Worm (Caenorhabditis elegans) whole organism, L1 larva: ENCODE results near the gene enu-3.1.

ENCODE experiments used
- C04F5.9 ChIP-seq: sonication (generic microtip); optimal IDR thresholded peaks from 2 replicates; lab custom pipeline; 2016; ENCODE audit warnings: missing genetic modification characterization, missing compliant biosample characterization
- C16A3.4 ChIP-seq: fragments of 150-350 bp; optimal IDR thresholded peaks from 2 replicates; lab custom pipeline; 2014; ENCODE audit warnings: missing biosample characterization, missing genetic modification characterization
- C34B4.2 ChIP-seq: sonication (generic microtip); optimal IDR thresholded peaks from 2 replicates; lab custom pipeline; 2017; ENCODE audit warnings: mild to moderate bottlenecking, missing genetic modification characterization, missing compliant biosample characterization
- F16B12.6 ChIP-seq: fragments of 150-350 bp; optimal IDR thresholded peaks from 2 replicates; lab custom pipeline; 2014; ENCODE audit warnings: missing biosample characterization, missing genetic modification characterization
- alr-1 ChIP-seq: fragments of 200-800 bp; sonication (Bioruptor generic); optimal IDR thresholded peaks from 2 replicates; lab custom pipeline; 2018; ENCODE audit warnings: borderline replicate concordance, mild to moderate bottlenecking, missing genetic modification characterization, missing compliant biosample characterization
- ama-1 ChIP-seq: fragments of 150-350 bp; optimal IDR thresholded peaks from 2 replicates; lab custom pipeline; 2014
- blmp-1 ChIP-seq: fragments of 150-350 bp; optimal IDR thresholded peaks from 2 replicates; lab custom pipeline; 2014; ENCODE audit warnings: missing biosample characterization, missing genetic modification characterization
- ceh-63 ChIP-seq: fragments of 200-800 bp; sonication (Bioruptor generic); optimal IDR thresholded peaks from 2 replicates; lab custom pipeline; 2018; ENCODE audit warnings: mild to moderate bottlenecking, missing genetic modification characterization, missing compliant biosample characterization
- ceh-88 ChIP-seq: fragments of 200-800 bp; sonication (Bioruptor generic); IDR thresholded peaks from 2 replicates; pipeline ENCODE4 v1.3.6; 2022; ENCODE audit warnings: missing genetic modification characterization, missing compliant biosample characterization
- ceh-90 ChIP-seq: sonication (generic microtip); optimal IDR thresholded peaks from 2 replicates; lab custom pipeline; 2016; ENCODE audit warnings: missing genetic modification characterization, missing compliant biosample characterization
- dsc-1 ChIP-seq: sonication (generic microtip); optimal IDR thresholded peaks from 2 replicates; lab custom pipeline; 2016; ENCODE audit warnings: mild to moderate bottlenecking, missing genetic modification characterization, missing compliant biosample characterization
- efl-1 ChIP-seq, 4 experiments: fragments of 150-350 bp; optimal IDR thresholded peaks in 3 of 4; peaks in 1 of 4; 1 replicate in 1 of 4; 2 replicates in 3 of 4; lab custom pipeline; 2014; ENCODE audit warnings: missing biosample characterization in 2 of 4, missing genetic modification characterization in 2 of 4, missing genetic modification reagents in 2 of 4
- egl-13 ChIP-seq: sonication (generic microtip); optimal IDR thresholded peaks from 2 replicates; lab custom pipeline; 2016; ENCODE audit warnings: missing genotype, missing genetic modification reagents, missing genetic modification characterization, missing compliant biosample characterization
- elt-2 ChIP-seq: sonication (generic microtip); optimal IDR thresholded peaks from 2 replicates; lab custom pipeline; 2016; ENCODE audit warnings: missing genetic modification characterization, mild to moderate bottlenecking, inconsistent platforms, missing compliant biosample characterization, missing genetic modification reagents
- elt-3 ChIP-seq, 6 experiments: fragments of 150-350 bp in 1 of 6; sonication (generic microtip); optimal IDR thresholded peaks; 2 replicates each; lab custom pipeline; 2017 to 2018; ENCODE audit warnings: missing biosample characterization in 6 of 6, missing genetic modification characterization in 6 of 6, inconsistent platforms in 1 of 6
- ets-5 ChIP-seq: fragments of 200-800 bp; sonication (Bioruptor generic); IDR thresholded peaks from 2 replicates; pipeline ENCODE4 v1.3.6; 2022; ENCODE audit warnings: missing genetic modification characterization, missing compliant biosample characterization
- fkh-10 ChIP-seq: sonication (generic microtip); optimal IDR thresholded peaks from 2 replicates; lab custom pipeline; 2017; ENCODE audit warnings: missing biosample characterization, missing genetic modification reagents, missing genetic modification characterization
- fos-1 ChIP-seq: fragments of 150-350 bp; optimal IDR thresholded peaks from 2 replicates; lab custom pipeline; 2014; ENCODE audit warnings: missing biosample characterization, missing genetic modification characterization
- hlh-4 ChIP-seq: sonication (generic microtip); optimal IDR thresholded peaks from 2 replicates; lab custom pipeline; 2016; ENCODE audit warnings: mild to moderate bottlenecking, missing genetic modification characterization, missing compliant biosample characterization
- lin-14 ChIP-seq: fragments of 200-800 bp; sonication (Bioruptor generic); optimal IDR thresholded peaks from 2 replicates; lab custom pipeline; 2018; ENCODE audit warnings: mild to moderate bottlenecking, missing genetic modification characterization, moderate library complexity, missing compliant biosample characterization
- lin-39 ChIP-seq: fragments of 150-350 bp; optimal IDR thresholded peaks from 2 replicates; lab custom pipeline; 2014; ENCODE audit warnings: missing biosample characterization, missing genetic modification reagents, missing genetic modification characterization
- lir-3 ChIP-seq: sonication (generic microtip); optimal IDR thresholded peaks from 2 replicates; lab custom pipeline; 2016; ENCODE audit warnings: mild to moderate bottlenecking, missing genetic modification characterization, moderate library complexity, missing compliant biosample characterization; ENCODE audit not compliant: poor library complexity
- lsy-2 ChIP-seq, 2 experiments: fragments of 150-350 bp; optimal IDR thresholded peaks; 2 replicates each; lab custom pipeline; 2014; ENCODE audit warnings: missing biosample characterization in 2 of 2, missing genetic modification characterization in 2 of 2
- mdl-1 ChIP-seq, 2 experiments: fragments of 150-350 bp; optimal IDR thresholded peaks; 2 replicates each; lab custom pipeline; 2014 to 2017; ENCODE audit warnings: missing biosample characterization in 2 of 2, missing genetic modification characterization in 2 of 2, inconsistent platforms in 1 of 2
- nhr-19 ChIP-seq: fragments of 200-800 bp; sonication (Bioruptor generic); conservative IDR thresholded peaks from 2 replicates; pipeline ENCODE4 v1.3.6; 2022; ENCODE audit warnings: missing genetic modification characterization, missing compliant biosample characterization
- nhr-20 ChIP-seq: sonication (generic microtip); optimal IDR thresholded peaks from 2 replicates; lab custom pipeline; 2016; ENCODE audit warnings: mild to moderate bottlenecking, missing genetic modification characterization, missing compliant biosample characterization
- nhr-47 ChIP-seq: sonication (generic microtip); optimal IDR thresholded peaks from 2 replicates; lab custom pipeline; 2016; ENCODE audit warnings: mild to moderate bottlenecking, missing genetic modification characterization, moderate library complexity, missing compliant biosample characterization
- nhr-84 ChIP-seq: sonication (generic microtip); optimal IDR thresholded peaks from 2 replicates; lab custom pipeline; 2017; ENCODE audit warnings: missing biosample characterization, missing genetic modification characterization
- nhr-85 ChIP-seq: sonication (generic microtip); peaks from one replicate; lab custom pipeline; 2016; ENCODE audit warnings: missing genetic modification characterization, inconsistent platforms, missing compliant biosample characterization
- nhr-90 ChIP-seq: sonication (generic microtip); optimal IDR thresholded peaks from 2 replicates; lab custom pipeline; 2016; ENCODE audit warnings: mild to moderate bottlenecking, missing genetic modification characterization, missing compliant biosample characterization; ENCODE audit not compliant: poor library complexity
- pag-3 ChIP-seq: sonication (generic microtip); optimal IDR thresholded peaks from 2 replicates; lab custom pipeline; 2017; ENCODE audit warnings: missing genetic modification characterization, mild to moderate bottlenecking, missing compliant biosample characterization, antibody characterized with exemption, borderline replicate concordance; ENCODE audit not compliant: insufficient read depth
- pax-3 ChIP-seq: fragments of 200-800 bp; sonication (Bioruptor generic); optimal IDR thresholded peaks from 2 replicates; lab custom pipeline; 2018; ENCODE audit warnings: mild to moderate bottlenecking, missing genetic modification characterization, moderate library complexity, missing compliant biosample characterization
- pqm-1 ChIP-seq: sonication (generic microtip); optimal IDR thresholded peaks from 3 replicates; lab custom pipeline; 2017; ENCODE audit warnings: missing biosample characterization, missing genetic modification characterization
- rnt-1 ChIP-seq: sonication (generic microtip); optimal IDR thresholded peaks from 2 replicates; lab custom pipeline; 2016; ENCODE audit warnings: mild to moderate bottlenecking, missing genetic modification characterization, moderate library complexity, missing compliant biosample characterization
- skn-1 ChIP-seq: fragments of 150-350 bp; optimal IDR thresholded peaks from 2 replicates; lab custom pipeline; 2014; ENCODE audit warnings: missing biosample characterization, missing genetic modification characterization
- snpc-4 ChIP-seq: fragments of 150-350 bp; optimal IDR thresholded peaks from 2 replicates; lab custom pipeline; 2014; ENCODE audit warnings: missing biosample characterization, missing genetic modification characterization
- snu-23 ChIP-seq: sonication (generic microtip); optimal IDR thresholded peaks from 2 replicates; lab custom pipeline; 2016; ENCODE audit warnings: missing genetic modification characterization, missing compliant biosample characterization
- sup-37 ChIP-seq: fragments of 200-800 bp; sonication (Bioruptor generic); optimal IDR thresholded peaks from 2 replicates; lab custom pipeline; 2018; ENCODE audit warnings: mild to moderate bottlenecking, missing genetic modification characterization, missing compliant biosample characterization
- tbx-2 ChIP-seq: sonication (generic microtip); optimal IDR thresholded peaks from 2 replicates; lab custom pipeline; 2016; ENCODE audit warnings: missing genetic modification characterization, missing compliant biosample characterization
- unc-130 ChIP-seq: fragments of 150-350 bp; optimal IDR thresholded peaks from 2 replicates; lab custom pipeline; 2017; ENCODE audit warnings: missing biosample characterization, missing genetic modification characterization, inconsistent platforms
- unc-62 ChIP-seq: fragments of 150-350 bp; optimal IDR thresholded peaks from 2 replicates; lab custom pipeline; 2014; ENCODE audit warnings: missing biosample characterization, missing genetic modification reagents, missing genetic modification characterization
- unc-86 ChIP-seq: sonication (generic microtip); optimal IDR thresholded peaks from 2 replicates; lab custom pipeline; 2016; ENCODE audit warnings: missing genetic modification characterization, missing compliant biosample characterization
- xbp-1 ChIP-seq: sonication (generic microtip); optimal IDR thresholded peaks from 2 replicates; lab custom pipeline; 2016; ENCODE audit warnings: missing genetic modification characterization, missing compliant biosample characterization
- zag-1 ChIP-seq: fragments of 150-350 bp; optimal IDR thresholded peaks from 2 replicates; lab custom pipeline; 2014; ENCODE audit warnings: missing biosample characterization, missing genetic modification characterization
- zip-4 ChIP-seq: fragments of 200-800 bp; sonication (Bioruptor generic); optimal IDR thresholded peaks from 2 replicates; lab custom pipeline; 2018; ENCODE audit warnings: mild to moderate bottlenecking, missing genetic modification characterization, moderate library complexity, missing compliant biosample characterization
- ztf-4 ChIP-seq: fragments of 150-350 bp; optimal IDR thresholded peaks from 2 replicates; lab custom pipeline; 2014; ENCODE audit warnings: missing biosample characterization, missing genetic modification characterization

The enu-3.1 gene

ce11 chrIII:10461164-10461546, 25.1 kb downstream of the enu-3.1 start, which contains the start of gene atx-2 (continued):
- TF ChIP-seq F16B12.6 (peak; percentile 55), unc-130 (tag; lab: Kevin White, UChicago) (peak; percentile 65), nhr-47 (tag; lab: Kevin White, UChicago) (peak; percentile 82), ceh-88 (GFP tag; lab: Robert Waterston, UW) (peak; percentile 6; the same call in 1 of the 2 replicates), pqm-1 (tag; lab: Kevin White, UChicago) (no peak)

- TF ChIP-seq C34B4.2 (tag; lab: Kevin White, UChicago) = no peak
- no peak for TF ChIP-seq efl-1 (optimal IDR thresholded peaks at IDR 0.05; lab: Kevin White, UChicago)
- peak in 1 of 2 experiments; percentile 68 for TF ChIP-seq efl-1 (GFP tag; optimal IDR thresholded peaks at IDR 0.05 in 1 of 2; lab: Kevin White, UChicago)
- no peak for TF ChIP-seq nhr-85
- TF ChIP-seq hlh-4 = no peak
- TF ChIP-seq blmp-1 (tag; lab: Kevin White, UChicago) = peak; percentile 71
- TF ChIP-seq, all 84 proteins: peak for 2
Measured at ce11 chrIII:10462935-10463548, 27.0 kb downstream of the enu-3.1 start.

- TF ChIP-seq fos-1 (tag; lab: Kevin White, UChicago) (no peak), pag-3 (no peak), ama-1 (lab: Kevin White, UChicago) (no peak), zag-1 (tag; lab: Kevin White, UChicago) (no peak), elt-2 (tag; lab: Kevin White, UChicago) (no peak), unc-130 (tag; lab: Kevin White, UChicago) (no peak), ztf-4 (tag; lab: Kevin White, UChicago) (no peak), efl-1 (optimal IDR thresholded peaks at IDR 0.05; lab: Kevin White, UChicago) (peak; percentile 3 to 12), efl-1 (GFP tag; optimal IDR thresholded peaks at IDR 0.05 in 1 of 2; lab: Kevin White, UChicago) (peak in 1 of 2 experiments; percentile 89), elt-3 (tag; optimal IDR thresholded peaks at IDR 0.05; lab: Kevin White, UChicago) (peak in 2 of 6 experiments; percentile 0 to 72), tbx-2 (tag; lab: Kevin White, UChicago) (no peak), zip-4 (GFP tag; lab: Kevin White, UChicago) (no peak), ceh-88 (GFP tag; lab: Robert Waterston, UW) (no peak), nhr-19 (no peak), nhr-47 (tag; lab: Kevin White, UChicago) (no peak), skn-1 (tag; lab: Kevin White, UChicago) (peak; percentile 69), alr-1 (tag; lab: Kevin White, UChicago) (no peak), dsc-1 (tag; lab: Kevin White, UChicago) (no peak), nhr-20 (tag; lab: Kevin White, UChicago) (peak; percentile 17), C16A3.4 (tag; lab: Kevin White, UChicago) (peak; percentile 9), F16B12.6 (no peak), ceh-90 (no peak), lin-14 (GFP tag; lab: Kevin White, UChicago) (peak; percentile 69), C04F5.9 (tag; lab: Kevin White, UChicago) (no peak), blmp-1 (tag; lab: Kevin White, UChicago) (peak; percentile 91), lir-3 (no peak), snu-23 (GFP tag; lab: Kevin White, UChicago) (peak; percentile 60), mdl-1 (tag; optimal IDR thresholded peaks at IDR 0.05; lab: Kevin White, UChicago) (peak in 1 of 2 experiments; percentile 31), ceh-63 (GFP tag; lab: Kevin White, UChicago) (no peak), C34B4.2 (tag; lab: Kevin White, UChicago) (no peak), nhr-84 (tag; lab: Kevin White, UChicago) (no peak), pax-3 (no peak), rnt-1 (peak; percentile 32), xbp-1 (tag; lab: Kevin White, UChicago) (no peak), unc-62 (GFP tag; lab: Kevin White, UChicago) (no peak), ets-5 (GFP tag; lab: Robert Waterston, UW) (no peak), snpc-4 (tag; lab: Kevin White, UChicago) (no peak), sup-37 (GFP tag; lab: Kevin White, UChicago) (no peak), nhr-90 (tag; lab: Kevin White, UChicago) (peak; percentile 27), fkh-10 (GFP tag; lab: Kevin White, UChicago) (no peak), unc-86 (tag; lab: Kevin White, UChicago) (no peak), lin-39 (no peak), egl-13 (tag; lab: Kevin White, UChicago) (no peak), lsy-2 (tag; optimal IDR thresholded peaks at IDR 0.05; lab: Kevin White, UChicago) (peak in 1 of 2 experiments; percentile 43)
Measured at ce11 chrIII:10463653-10464052, 27.6 kb downstream of the enu-3.1 start.
